Worm (Caenorhabditis elegans): ENCODE results near the gene vha-19.
"Not testable (repeated sequence)": the region's sequence is repeated elsewhere in the genome, so short reads cannot be mapped to it uniquely, and the experiment has no call there.

The vha-19 gene

ce11 chrIV:3368638-3369247 is at the start of gene vha-19:
Gene vha-19 (plus strand): TSS chrIV:3369197.
- TF ChIP-seq egl-5 (tag; optimal IDR thresholded peaks at IDR 0.05) (no peak), snpc-4 (tag; optimal IDR thresholded peaks at IDR 0.05) (no peak), R02D3.7 (tag; optimal IDR thresholded peaks at IDR 0.05) (no peak), skn-1 (tag; optimal IDR thresholded peaks at IDR 0.05) (no peak), ama-1 (optimal IDR thresholded peaks at IDR 0.05) (no peak), nhr-43 (tag; optimal IDR thresholded peaks at IDR 0.05; ENCODE audit: poor library complexity, severe bottlenecking) (no peak), daf-12 (tag; optimal IDR thresholded peaks at IDR 0.05) (no peak), ZK546.5 (tag; optimal IDR thresholded peaks at IDR 0.05) (no peak), mdl-1 (tag; optimal IDR thresholded peaks at IDR 0.05) (no peak), elt-2 (tag; optimal IDR thresholded peaks at IDR 0.05) (peak; percentile 61), ztf-4 (tag; optimal IDR thresholded peaks at IDR 0.05) (no peak), nfya-1 (tag; optimal IDR thresholded peaks at IDR 0.05; ENCODE audit: insufficient read depth) (peak; percentile 38), nhr-76 (tag; optimal IDR thresholded peaks at IDR 0.05) (no peak), aly-2 (tag; optimal IDR thresholded peaks at IDR 0.05) (no peak), nhr-28 (tag; optimal IDR thresholded peaks at IDR 0.05) (no peak), unc-62 (GFP tag; optimal IDR thresholded peaks at IDR 0.05) (no peak), nhr-237 (tag; optimal IDR thresholded peaks at IDR 0.05) (no peak), tbx-2 (tag; optimal IDR thresholded peaks at IDR 0.05) (no peak), jun-1 (tag; optimal IDR thresholded peaks at IDR 0.05) (no peak), sea-2 (GFP tag; optimal IDR thresholded peaks at IDR 0.05) (no peak), ceh-16 (tag; optimal IDR thresholded peaks at IDR 0.05) (no peak), ceh-9 (tag; optimal IDR thresholded peaks at IDR 0.05) (no peak), egl-27 (tag; optimal IDR thresholded peaks at IDR 0.05) (no peak), lsy-12 (tag; optimal IDR thresholded peaks at IDR 0.05) (no peak), fos-1 (tag; optimal IDR thresholded peaks at IDR 0.05) (no peak), pqm-1 (tag; optimal IDR thresholded peaks at IDR 0.05) (no peak), unc-39 (tag; optimal IDR thresholded peaks at IDR 0.05) (no peak), ceh-82 (tag; optimal IDR thresholded peaks at IDR 0.05) (no peak), nhr-67 (tag; optimal IDR thresholded peaks at IDR 0.05) (no peak), mml-1 (tag; optimal IDR thresholded peaks at IDR 0.05) (no peak), nhr-12 (tag; optimal IDR thresholded peaks at IDR 0.05) (no peak), fkh-10 (GFP tag; optimal IDR thresholded peaks at IDR 0.05) (no peak), ceh-28 (tag; optimal IDR thresholded peaks at IDR 0.05) (no peak), lin-15B (tag; optimal IDR thresholded peaks at IDR 0.05) (peak; percentile 51), nhr-25 (tag; optimal IDR thresholded peaks at IDR 0.05) (no peak), pha-4 (tag; optimal IDR thresholded peaks at IDR 0.05) (peak; percentile 52), hmg-11 (tag; optimal IDR thresholded peaks at IDR 0.05) (peak; percentile 77), eor-1 (tag; optimal IDR thresholded peaks at IDR 0.05) (no peak), nhr-11 (tag; optimal IDR thresholded peaks at IDR 0.05) (no peak), elt-3 (tag; optimal IDR thresholded peaks at IDR 0.05) (no peak), lin-39 (tag; optimal IDR thresholded peaks at IDR 0.05) (peak; percentile 15), elt-1 (tag; optimal IDR thresholded peaks at IDR 0.05) (no peak), fkh-2 (tag; optimal IDR thresholded peaks at IDR 0.05) (no peak)

- TF ChIP-seq ceh-16, nhr-237, pha-4 (tag; optimal IDR thresholded peaks at IDR 0.05): not testable (repeated sequence)
These were observed 37.2 kb upstream of the vha-19 start, which contains the start of gene F42A6.5 for ce11 chrIV:3331758-3332157. Gene F42A6.5 (minus strand): TSS chrIV:3331858.

- TF ChIP-seq nhr-23 (tag; optimal IDR thresholded peaks at IDR 0.05) (peak; percentile 26), nhr-25 (tag; optimal IDR thresholded peaks at IDR 0.05) (peak; percentile 31), lsy-12 (tag; optimal IDR thresholded peaks at IDR 0.05) (peak; percentile 10), elt-2 (tag; optimal IDR thresholded peaks at IDR 0.05) (peak; percentile 30), ceh-28 (tag; optimal IDR thresholded peaks at IDR 0.05) (peak; percentile 10), ama-1 (optimal IDR thresholded peaks at IDR 0.05) (peak; percentile 93), nhr-67 (tag; optimal IDR thresholded peaks at IDR 0.05) (no peak), aly-2 (tag; optimal IDR thresholded peaks at IDR 0.05) (peak; percentile 13), nhr-12 (tag; optimal IDR thresholded peaks at IDR 0.05) (no peak)
These were observed 32.4 kb upstream of the vha-19 start, which contains the start of gene F42A6.6 for ce11 chrIV:3336585-3336984. Gene F42A6.6 (minus strand): TSS chrIV:3336873.

Measured in whole organism, L3 larva.